Worm (Caenorhabditis elegans): ENCODE results near the gene ttr-41.

DNA sequence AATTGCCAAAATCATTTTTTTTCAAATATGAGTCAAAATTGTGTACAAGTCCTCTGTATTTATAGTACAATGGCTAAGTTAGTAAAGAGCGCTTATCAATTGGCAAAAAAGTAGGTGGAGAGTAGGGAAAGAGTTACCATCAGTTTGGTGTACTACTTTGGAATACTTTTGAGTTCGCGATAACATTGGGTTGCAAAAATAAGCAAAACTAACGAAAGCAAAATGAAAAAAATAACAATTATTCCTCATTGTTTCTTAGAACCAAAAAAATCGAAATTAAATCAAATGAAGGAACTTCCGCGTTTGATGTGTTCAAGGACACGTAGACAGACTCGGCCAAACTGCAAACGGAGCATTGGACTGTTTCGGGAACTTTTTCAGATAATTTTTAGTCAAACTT, 29.1 kb upstream of the ttr-41 start, which contains the start of gene C27D9.2:
- TF ChIP-seq tbx-2 (tag; optimal IDR thresholded peaks at IDR 0.05) (no peak), ama-1 (optimal IDR thresholded peaks at IDR 0.05) (no peak), unc-55 (GFP tag; optimal IDR thresholded peaks at IDR 0.05) (no peak), elt-2 (tag; optimal IDR thresholded peaks at IDR 0.05) (no peak)
